Fruit fly (Drosophila melanogaster) whole organism, prepupa: ENCODE results near the gene Hibch.

Experiments used
- CG10669 ChIP-seq: fragments of 200-800 bp; sonication (Bioruptor generic); optimal IDR thresholded peaks from 3 replicates; lab custom pipeline; 2018; ENCODE audit warnings: missing biosample characterization, mild to moderate bottlenecking, missing genetic modification characterization, moderate library complexity
- CG11762 ChIP-seq: fragments of 200-800 bp; sonication (Bioruptor generic); optimal IDR thresholded peaks from 3 replicates; lab custom pipeline; 2016; ENCODE audit warnings: missing biosample characterization, missing genetic modification characterization; ENCODE audit not compliant: insufficient read depth
- CG11902 ChIP-seq: fragments of 200-800 bp; sonication (Bioruptor generic); optimal IDR thresholded peaks from 3 replicates; lab custom pipeline; 2016; ENCODE audit warnings: missing biosample characterization, missing genetic modification characterization
- CG16779 ChIP-seq: fragments of 200-800 bp; sonication (Bioruptor generic); optimal IDR thresholded peaks from 3 replicates; lab custom pipeline; 2017; ENCODE audit warnings: missing biosample characterization, mild to moderate bottlenecking, missing genetic modification characterization
- CG31627 ChIP-seq: fragments of 200-800 bp; sonication (Bioruptor generic); optimal IDR thresholded peaks from 3 replicates; lab custom pipeline; 2016; ENCODE audit warnings: missing biosample characterization, missing genetic modification characterization
- CG6792 ChIP-seq: fragments of 200-800 bp; sonication (Bioruptor generic); optimal IDR thresholded peaks from 3 replicates; lab custom pipeline; 2016; ENCODE audit warnings: missing biosample characterization, missing genetic modification characterization
- CG6854 ChIP-seq: fragments of 200-800 bp; sonication (Bioruptor generic); optimal IDR thresholded peaks from 2 replicates; lab custom pipeline; 2017; ENCODE audit warnings: missing biosample characterization, mild to moderate bottlenecking, missing genetic modification characterization
- CG8632 ChIP-seq: fragments of 200-800 bp; sonication (Bioruptor generic); optimal IDR thresholded peaks from 3 replicates; lab custom pipeline; 2016; ENCODE audit warnings: missing biosample characterization, missing genetic modification characterization
- Eip93F ChIP-seq: fragments of 200-800 bp; sonication (Bioruptor generic); optimal IDR thresholded peaks from 2 replicates; lab custom pipeline; 2016; ENCODE audit warnings: missing biosample characterization, mild to moderate bottlenecking, missing genetic modification characterization
- Hr39 ChIP-seq: fragments of 200-800 bp; sonication (Bioruptor generic); optimal IDR thresholded peaks from 2 replicates; lab custom pipeline; 2016; ENCODE audit warnings: missing biosample characterization, missing genetic modification characterization
- Sox102F ChIP-seq: fragments of 200-800 bp; sonication (Bioruptor generic); optimal IDR thresholded peaks from 2 replicates; lab custom pipeline; 2016; ENCODE audit warnings: missing biosample characterization, mild to moderate bottlenecking, missing genetic modification characterization
- acj6 ChIP-seq: fragments of 200-800 bp; sonication (Bioruptor generic); optimal IDR thresholded peaks from 3 replicates; lab custom pipeline; 2016; ENCODE audit warnings: missing biosample characterization, missing genetic modification characterization
- fkh ChIP-seq: fragments of 200-800 bp; sonication (Bioruptor generic); optimal IDR thresholded peaks from 3 replicates; lab custom pipeline; 2017; ENCODE audit warnings: missing biosample characterization, mild to moderate bottlenecking, missing genetic modification characterization, moderate library complexity
- svp ChIP-seq: fragments of 200-800 bp; sonication (Bioruptor generic); peaks from one replicate; lab custom pipeline; 2016; ENCODE audit warnings: missing biosample characterization, missing genetic modification characterization

DNA sequence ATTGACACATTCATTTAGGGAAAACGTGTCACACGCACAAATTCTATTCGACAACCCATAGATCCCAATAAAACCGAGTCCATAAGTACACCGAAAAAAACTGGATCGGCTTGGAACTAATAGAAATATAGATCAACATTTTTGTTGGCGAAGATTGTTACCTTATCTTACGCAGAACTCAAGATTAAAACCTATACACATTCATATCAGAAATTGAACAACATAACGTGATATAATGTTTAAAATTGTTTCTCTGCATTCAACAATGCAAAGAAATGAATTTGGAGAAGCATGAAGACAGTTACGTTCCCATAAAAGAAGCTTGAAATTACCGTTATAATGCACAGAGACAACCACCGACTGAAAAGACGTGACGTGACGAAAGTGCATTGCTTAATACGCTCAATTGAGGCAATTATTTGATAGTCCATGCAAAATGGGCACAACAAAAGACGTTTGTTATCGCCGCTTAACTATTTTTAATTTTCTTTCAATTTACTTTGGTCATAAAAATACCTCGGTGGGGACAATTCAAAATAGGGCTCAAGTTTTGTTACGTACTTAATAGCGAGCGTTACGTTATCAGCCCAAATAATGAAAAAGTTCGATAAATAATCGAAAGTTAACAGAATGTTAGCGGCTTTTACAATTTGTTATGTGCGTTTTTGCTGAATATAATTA is 16.8 kb upstream of the Hibch start, which contains the start of gene SerRS-m:
- no peak for TF ChIP-seq Hr39 (GFP tag; lab: Kevin White, UChicago)
- no peak for TF ChIP-seq CG10669 (GFP tag; lab: Kevin White, UChicago)
- no peak for TF ChIP-seq CG8632 (GFP tag; lab: Kevin White, UChicago)
- no peak for TF ChIP-seq CG11762
- no peak for TF ChIP-seq CG6854 (GFP tag; lab: Kevin White, UChicago)
- no peak for TF ChIP-seq CG6792 (GFP tag; lab: Kevin White, UChicago)
- no peak for TF ChIP-seq CG31627 (GFP tag; lab: Kevin White, UChicago)
- TF ChIP-seq Sox102F, result no peak
- TF ChIP-seq acj6, result no peak
- no peak for TF ChIP-seq svp (GFP tag; lab: Kevin White, UChicago)
- no peak for TF ChIP-seq CG16779 (tag; lab: Kevin White, UChicago)
- TF ChIP-seq CG11902 (GFP tag; lab: Kevin White, UChicago), result no peak
- TF ChIP-seq fkh, result no peak
- no peak for TF ChIP-seq Eip93F (GFP tag; lab: Kevin White, UChicago)
